Fruit fly (Drosophila melanogaster): ENCODE results near the gene CG34305.
"Not testable (repeated sequence)": the region's sequence is repeated elsewhere in the genome, so short reads cannot be mapped to it uniquely, and the experiment has no call there.

Gene CG34305

dm6 chr3R:4214038-4214437 lies 28.9 kb downstream of the CG34305 start:
- TF ChIP-seq OdsH (GFP tag; optimal IDR thresholded peaks at IDR 0.05) (peak; percentile 66), sage (GFP tag; optimal IDR thresholded peaks at IDR 0.05) (peak; percentile 9), lola (GFP tag; optimal IDR thresholded peaks at IDR 0.05) (no peak), Dfd (GFP tag; optimal IDR thresholded peaks at IDR 0.05) (no peak), Vsx2 (GFP tag; optimal IDR thresholded peaks at IDR 0.05; ENCODE audit: partially characterized antibody) (no peak), Hnf4 (GFP tag; optimal IDR thresholded peaks at IDR 0.05) (peak; percentile 69), usp (GFP tag; optimal IDR thresholded peaks at IDR 0.05) (no peak), fru (GFP tag; optimal IDR thresholded peaks at IDR 0.05) (peak; percentile 87), GATAd (GFP tag; optimal IDR thresholded peaks at IDR 0.05) (peak; percentile 12), CG32264 (GFP tag; optimal IDR thresholded peaks at IDR 0.05) (peak; percentile 70), HLH106 (tag; optimal IDR thresholded peaks at IDR 0.05) (peak; percentile 81), dl (GFP tag; optimal IDR thresholded peaks at IDR 0.05; ENCODE audit: insufficient read depth in 1 of 2, partially characterized antibody in 2 of 2) (no peak), Myc (optimal IDR thresholded peaks at IDR 0.05) (no peak), Rel (GFP tag; optimal IDR thresholded peaks at IDR 0.05) (no peak), Rel (tag; optimal IDR thresholded peaks at IDR 0.05) (peak; percentile 40), brk (GFP tag; optimal IDR thresholded peaks at IDR 0.05) (peak; percentile 6), h (GFP tag; optimal IDR thresholded peaks at IDR 0.05) (peak; percentile 84), Hr83 (GFP tag; optimal IDR thresholded peaks at IDR 0.05; ENCODE audit: poor library complexity, severe bottlenecking) (peak; percentile 17), foxo (GFP tag; optimal IDR thresholded peaks at IDR 0.05) (peak in 1 of 2 experiments; percentile 88), dsf (GFP tag; optimal IDR thresholded peaks at IDR 0.05; ENCODE audit: borderline replicate concordance) (no peak), dmrt93B (GFP tag; optimal IDR thresholded peaks at IDR 0.05) (peak; percentile 70), psq (GFP tag; optimal IDR thresholded peaks at IDR 0.05) (peak; percentile 57), tai (GFP tag; optimal IDR thresholded peaks at IDR 0.05) (peak; percentile 5), N (GFP tag; optimal IDR thresholded peaks at IDR 0.05) (no peak), br (GFP tag; optimal IDR thresholded peaks at IDR 0.05) (peak; percentile 81), jim (GFP tag; optimal IDR thresholded peaks at IDR 0.05) (no peak), Jra (GFP tag; optimal IDR thresholded peaks at IDR 0.05) (no peak), CrebA (GFP tag; optimal IDR thresholded peaks at IDR 0.05; ENCODE audit: borderline replicate concordance) (no peak), Dif (GFP tag; optimal IDR thresholded peaks at IDR 0.05; ENCODE audit: partially characterized antibody) (no peak), Hr78 (GFP tag; optimal IDR thresholded peaks at IDR 0.05) (no peak), Sp1 (GFP tag; optimal IDR thresholded peaks at IDR 0.05) (peak; percentile 68), woc (GFP tag; optimal IDR thresholded peaks at IDR 0.05) (peak; percentile 65), rgr (GFP tag; optimal IDR thresholded peaks at IDR 0.05) (peak; percentile 73), Mio (GFP tag; optimal IDR thresholded peaks at IDR 0.05) (no peak), CG9705 (GFP tag; optimal IDR thresholded peaks at IDR 0.05) (peak; percentile 31), pan (optimal IDR thresholded peaks at IDR 0.05) (no peak), sv (GFP tag; optimal IDR thresholded peaks at IDR 0.05) (peak; percentile 52), Abd-B (GFP tag; optimal IDR thresholded peaks at IDR 0.05) (no peak), ey (GFP tag; optimal IDR thresholded peaks at IDR 0.05) (peak; percentile 79)

dm6 chr3R:4211483-4211882 lies 31.5 kb downstream of the CG34305 start, which contains the start of gene aux:
Gene aux (plus strand): TSS chr3R:4211783.
- not testable (repeated sequence) for TF ChIP-seq dl (GFP tag; optimal IDR thresholded peaks at IDR 0.05; ENCODE audit: insufficient read depth in 1 of 2, partially characterized antibody in 2 of 2); OdsH (GFP tag; optimal IDR thresholded peaks at IDR 0.05); dsf (GFP tag; optimal IDR thresholded peaks at IDR 0.05; ENCODE audit: borderline replicate concordance)

dm6 chr3R:4197055-4197454 lies 45.9 kb downstream of the CG34305 start, which contains the start of gene beta-Man:
Gene beta-Man (plus strand): TSS chr3R:4197206.
- no peak for TF ChIP-seq brk (GFP tag; optimal IDR thresholded peaks at IDR 0.05)
- no peak for TF ChIP-seq dsf (GFP tag; optimal IDR thresholded peaks at IDR 0.05; ENCODE audit: borderline replicate concordance)
- TF ChIP-seq Abd-B (GFP tag; optimal IDR thresholded peaks at IDR 0.05) = no peak
- TF ChIP-seq Rel (GFP tag; optimal IDR thresholded peaks at IDR 0.05) = no peak
- TF ChIP-seq Rel (tag; optimal IDR thresholded peaks at IDR 0.05) = peak; percentile 57
- TF ChIP-seq CG9705 (GFP tag; optimal IDR thresholded peaks at IDR 0.05) = no peak
- no peak for TF ChIP-seq sage (GFP tag; optimal IDR thresholded peaks at IDR 0.05)
- TF ChIP-seq Myc (optimal IDR thresholded peaks at IDR 0.05) = peak; percentile 5
- peak; percentile 76 for TF ChIP-seq fru (GFP tag; optimal IDR thresholded peaks at IDR 0.05)
- peak; percentile 34 for TF ChIP-seq HLH106 (tag; optimal IDR thresholded peaks at IDR 0.05)
- TF ChIP-seq GATAd (GFP tag; optimal IDR thresholded peaks at IDR 0.05) = no peak
- peak; percentile 38 for TF ChIP-seq Jra (GFP tag; optimal IDR thresholded peaks at IDR 0.05)
- TF ChIP-seq foxo (GFP tag; optimal IDR thresholded peaks at IDR 0.05) = peak in 1 of 2 experiments; percentile 36
- no peak for TF ChIP-seq OdsH (GFP tag; optimal IDR thresholded peaks at IDR 0.05)
- peak; percentile 89 for TF ChIP-seq Dif (GFP tag; optimal IDR thresholded peaks at IDR 0.05; ENCODE audit: partially characterized antibody)
- peak; percentile 77 for TF ChIP-seq Hr83 (GFP tag; optimal IDR thresholded peaks at IDR 0.05; ENCODE audit: poor library complexity, severe bottlenecking)
- no peak for TF ChIP-seq lola (GFP tag; optimal IDR thresholded peaks at IDR 0.05)
- TF ChIP-seq sv (GFP tag; optimal IDR thresholded peaks at IDR 0.05) = no peak
- no peak for TF ChIP-seq br (GFP tag; optimal IDR thresholded peaks at IDR 0.05)
- no peak for TF ChIP-seq psq (GFP tag; optimal IDR thresholded peaks at IDR 0.05)
- no peak for TF ChIP-seq CG32264 (GFP tag; optimal IDR thresholded peaks at IDR 0.05)
- TF ChIP-seq Sp1 (GFP tag; optimal IDR thresholded peaks at IDR 0.05) = no peak
- peak; percentile 67 for TF ChIP-seq Hnf4 (GFP tag; optimal IDR thresholded peaks at IDR 0.05)
- no peak for TF ChIP-seq ey (GFP tag; optimal IDR thresholded peaks at IDR 0.05)
- peak; percentile 24 for TF ChIP-seq CrebA (GFP tag; optimal IDR thresholded peaks at IDR 0.05; ENCODE audit: borderline replicate concordance)
- TF ChIP-seq tai (GFP tag; optimal IDR thresholded peaks at IDR 0.05) = no peak
- peak; percentile 2 for TF ChIP-seq woc (GFP tag; optimal IDR thresholded peaks at IDR 0.05)
- no peak for TF ChIP-seq Mio (GFP tag; optimal IDR thresholded peaks at IDR 0.05)
- TF ChIP-seq dmrt93B (GFP tag; optimal IDR thresholded peaks at IDR 0.05) = no peak
- no peak for TF ChIP-seq usp (GFP tag; optimal IDR thresholded peaks at IDR 0.05)
- peak; percentile 32 for TF ChIP-seq jim (GFP tag; optimal IDR thresholded peaks at IDR 0.05)
- TF ChIP-seq rgr (GFP tag; optimal IDR thresholded peaks at IDR 0.05) = no peak
- no peak for TF ChIP-seq Dfd (GFP tag; optimal IDR thresholded peaks at IDR 0.05)
- TF ChIP-seq pan (optimal IDR thresholded peaks at IDR 0.05) = no peak
- TF ChIP-seq Vsx2 (GFP tag; optimal IDR thresholded peaks at IDR 0.05; ENCODE audit: partially characterized antibody) = peak; percentile 72
- TF ChIP-seq Hr78 (GFP tag; optimal IDR thresholded peaks at IDR 0.05) = no peak
- peak; percentile 53 to 55 for TF ChIP-seq dl (GFP tag; optimal IDR thresholded peaks at IDR 0.05; ENCODE audit: insufficient read depth in 1 of 2, partially characterized antibody in 2 of 2)
- no peak for TF ChIP-seq N (GFP tag; optimal IDR thresholded peaks at IDR 0.05)
- peak; percentile 35 for TF ChIP-seq h (GFP tag; optimal IDR thresholded peaks at IDR 0.05)

Measured in whole organism, wandering third instar larva.